Fruit fly (Drosophila melanogaster) whole organism, embryonic: ENCODE measurements around the gene CG17199.
A peak's percentile ranks its signal among the peaks of the same experiment; 100 is the strongest.

ENCODE experiments used
- Aef1 ChIP-seq: fragments of 200-800 bp; sonication (Bioruptor generic); IDR thresholded peaks from 3 replicates; pipeline ENCODE4 v1.3.6; 2022; ENCODE audit warnings: missing biosample characterization, missing genetic modification characterization
- B-H1 ChIP-seq: fragments of 200-800 bp; sonication (Bioruptor generic); IDR thresholded peaks from 3 replicates; pipeline ENCODE4 v1.3.6; 2022; ENCODE audit warnings: missing biosample characterization, missing genetic modification characterization
- BEAF-32 ChIP-seq: fragments of 200-800 bp; sonication (Bioruptor generic); optimal IDR thresholded peaks from 3 replicates; lab custom pipeline; 2017; ENCODE audit warnings: missing biosample characterization, missing genetic modification characterization, mild to moderate bottlenecking, moderate library complexity, missing genetic modification reagents
- BtbVII ChIP-seq: fragments of 200-800 bp; sonication (Bioruptor generic); optimal IDR thresholded peaks from 3 replicates; lab custom pipeline; 2017; ENCODE audit warnings: missing biosample characterization, mild to moderate bottlenecking, missing genetic modification characterization
- CG1024 ChIP-seq: fragments of 200-800 bp; sonication (Bioruptor generic); IDR thresholded peaks from 2 replicates; pipeline ENCODE4 v1.3.6; 2022; ENCODE audit warnings: missing biosample characterization, missing genetic modification characterization
- CG12219 ChIP-seq: fragments of 200-800 bp; sonication (Bioruptor generic); optimal IDR thresholded peaks from 3 replicates; lab custom pipeline; 2018; ENCODE audit warnings: missing biosample characterization, mild to moderate bottlenecking, missing genetic modification characterization
- CG12236 ChIP-seq: fragments of 200-800 bp; sonication (Bioruptor generic); optimal IDR thresholded peaks from 2 replicates; lab custom pipeline; 2016; ENCODE audit warnings: missing biosample characterization, missing genetic modification characterization
- CG12659 ChIP-seq: fragments of 200-800 bp; sonication (Bioruptor generic); optimal IDR thresholded peaks from 3 replicates; lab custom pipeline; 2017; ENCODE audit warnings: mild to moderate bottlenecking, missing biosample characterization, missing genetic modification reagents, missing genetic modification characterization
- CG13287 ChIP-seq: fragments of 200-800 bp; sonication (Bioruptor generic); IDR thresholded peaks from 2 replicates; pipeline ENCODE4 v1.3.6; 2022; ENCODE audit warnings: missing biosample characterization, missing genetic modification characterization; ENCODE audit not compliant: partially characterized antibody
- CG14014 ChIP-seq: fragments of 200-800 bp; sonication (Bioruptor generic); IDR thresholded peaks from 2 replicates; pipeline ENCODE4 v1.3.6; 2022; ENCODE audit warnings: missing biosample characterization, missing genetic modification characterization
- CG14965 ChIP-seq: fragments of 200-800 bp; sonication (Bioruptor generic); optimal IDR thresholded peaks from 2 replicates; lab custom pipeline; 2016; ENCODE audit warnings: missing biosample characterization, missing genetic modification characterization, borderline replicate concordance
- CG1603 ChIP-seq: fragments of 200-800 bp; sonication (Bioruptor generic); optimal IDR thresholded peaks from 2 replicates; lab custom pipeline; 2019; ENCODE audit warnings: missing biosample characterization, mild to moderate bottlenecking, missing genetic modification characterization, moderate library complexity
- CG18599 ChIP-seq: fragments of 200-800 bp; sonication (Bioruptor generic); optimal IDR thresholded peaks from 3 replicates; lab custom pipeline; 2017; ENCODE audit warnings: missing biosample characterization, missing genetic modification characterization, mild to moderate bottlenecking, moderate library complexity, missing genetic modification reagents
- CG2129 ChIP-seq: fragments of 200-800 bp; sonication (Bioruptor generic); IDR thresholded peaks from 2 replicates; pipeline ENCODE4 v1.3.6; 2022; ENCODE audit warnings: missing biosample characterization, missing genetic modification characterization; ENCODE audit not compliant: partially characterized antibody
- CG34422 ChIP-seq: fragments of 200-800 bp; sonication (Bioruptor generic); IDR thresholded peaks from 3 replicates; pipeline ENCODE4 v1.3.6; 2022; ENCODE audit warnings: missing biosample characterization, missing genetic modification characterization
- CG3847 ChIP-seq: fragments of 200-800 bp; sonication (Bioruptor generic); IDR thresholded peaks from 2 replicates; pipeline ENCODE4 v1.3.6; 2022; ENCODE audit warnings: missing biosample characterization, missing genetic modification characterization
- CG6813 ChIP-seq: fragments of 200-800 bp; sonication (Bioruptor generic); optimal IDR thresholded peaks from 2 replicates; lab custom pipeline; 2017; ENCODE audit warnings: missing biosample characterization, missing genetic modification characterization, mild to moderate bottlenecking, moderate library complexity, missing genetic modification reagents
- CG7786 ChIP-seq: fragments of 200-800 bp; sonication (Bioruptor generic); optimal IDR thresholded peaks from 2 replicates; lab custom pipeline; 2016; ENCODE audit warnings: missing biosample characterization, missing genetic modification characterization
- CG8281 ChIP-seq: fragments of 200-800 bp; sonication (Bioruptor generic); optimal IDR thresholded peaks from 2 replicates; lab custom pipeline; 2018; ENCODE audit warnings: missing biosample characterization, mild to moderate bottlenecking, missing genetic modification characterization, moderate library complexity
- Drgx ChIP-seq: fragments of 200-800 bp; sonication (Bioruptor generic); IDR thresholded peaks from 2 replicates; pipeline ENCODE4 v1.3.6; 2022; ENCODE audit warnings: missing biosample characterization, missing genetic modification characterization
- Fer1 ChIP-seq: fragments of 200-800 bp; sonication (Bioruptor generic); optimal IDR thresholded peaks from 2 replicates; lab custom pipeline; 2017; ENCODE audit warnings: missing biosample characterization, mild to moderate bottlenecking, missing genetic modification characterization
- Gsc ChIP-seq: fragments of 200-800 bp; sonication (Bioruptor generic); IDR thresholded peaks from 2 replicates; pipeline ENCODE4 v1.3.6; 2022; ENCODE audit warnings: missing biosample characterization, missing genetic modification characterization
- Hey ChIP-seq: fragments of 200-800 bp; sonication (Bioruptor generic); optimal IDR thresholded peaks from 3 replicates; lab custom pipeline; 2018; ENCODE audit warnings: missing biosample characterization, mild to moderate bottlenecking, missing genetic modification characterization
- HmgZ ChIP-seq: fragments of 200-800 bp; sonication (Bioruptor generic); optimal IDR thresholded peaks from 2 replicates; lab custom pipeline; 2018; ENCODE audit warnings: missing biosample characterization, mild to moderate bottlenecking, missing genetic modification characterization
- Hmr ChIP-seq: fragments of 200-800 bp; sonication (Bioruptor generic); optimal IDR thresholded peaks from 3 replicates; lab custom pipeline; 2017; ENCODE audit warnings: mild to moderate bottlenecking, missing biosample characterization, missing genetic modification reagents, missing genetic modification characterization
- Hr51 ChIP-seq, 2 experiments: fragments of 200-800 bp; sonication (Bioruptor generic); optimal IDR thresholded peaks; 2 replicates in 1 of 2; 3 replicates in 1 of 2; lab custom pipeline; 2016 to 2018; ENCODE audit warnings: missing biosample characterization in 2 of 2, missing genetic modification characterization in 2 of 2, mild to moderate bottlenecking in 1 of 2, moderate library complexity in 1 of 2
- Hr78 ChIP-seq, 2 experiments: fragments of 200-800 bp in 1 of 2; fragments of >200 bp in 1 of 2; sonication (Bioruptor generic) in 1 of 2; optimal IDR thresholded peaks; 2 replicates each; lab custom pipeline; 2017 to 2019; ENCODE audit warnings: missing biosample characterization in 2 of 2, missing genetic modification characterization in 2 of 2, mild to moderate bottlenecking in 1 of 2, moderate library complexity in 1 of 2
- Lim3 ChIP-seq: fragments of 200-800 bp; sonication (Bioruptor generic); IDR thresholded peaks from 2 replicates; pipeline ENCODE4 v1.3.6; 2022; ENCODE audit warnings: missing biosample characterization, missing genetic modification characterization
- Rfx ChIP-seq: fragments of 200-800 bp; sonication (Bioruptor generic); IDR thresholded peaks from 2 replicates; pipeline ENCODE4 v1.3.6; 2022; ENCODE audit warnings: missing biosample characterization, missing genetic modification characterization
- Side ChIP-seq: fragments of 200-800 bp; sonication (Bioruptor generic); optimal IDR thresholded peaks from 2 replicates; lab custom pipeline; 2016; ENCODE audit warnings: missing biosample characterization, missing genetic modification characterization
- Six4 ChIP-seq: fragments of 200-800 bp; sonication (Bioruptor generic); optimal IDR thresholded peaks from 2 replicates; lab custom pipeline; 2016; ENCODE audit warnings: missing biosample characterization, missing genetic modification characterization
- Vsx1 ChIP-seq: fragments of 200-800 bp; sonication (Bioruptor generic); optimal IDR thresholded peaks from 2 replicates; lab custom pipeline; 2017; ENCODE audit warnings: missing biosample characterization, mild to moderate bottlenecking, missing genetic modification characterization, missing genetic modification reagents
- al ChIP-seq: fragments of 200-800 bp; sonication (Bioruptor generic); IDR thresholded peaks from 2 replicates; pipeline ENCODE4 v1.3.6; 2022; ENCODE audit warnings: missing biosample characterization, missing genetic modification characterization
- caup ChIP-seq: fragments of 200-800 bp; sonication (Bioruptor generic); optimal IDR thresholded peaks from 3 replicates; lab custom pipeline; 2017; ENCODE audit warnings: missing biosample characterization, mild to moderate bottlenecking, missing genetic modification characterization, moderate library complexity; ENCODE audit not compliant: severe bottlenecking
- cg ChIP-seq: fragments of 200-800 bp; sonication (Bioruptor generic); optimal IDR thresholded peaks from 3 replicates; lab custom pipeline; 2019; ENCODE audit warnings: missing biosample characterization, mild to moderate bottlenecking, missing genetic modification characterization, moderate library complexity
- dysf ChIP-seq: fragments of 200-800 bp; sonication (Bioruptor generic); IDR thresholded peaks from 3 replicates; pipeline ENCODE4 v1.3.6; 2022; ENCODE audit warnings: missing biosample characterization, missing genetic modification characterization
- gsb ChIP-seq: fragments of 200-800 bp; sonication (Bioruptor generic); IDR thresholded peaks from 2 replicates; pipeline ENCODE4 v1.3.6; 2022; ENCODE audit warnings: missing biosample characterization, missing genetic modification characterization
- gsb-n ChIP-seq: fragments of 200-800 bp; sonication (Bioruptor generic); optimal IDR thresholded peaks from 3 replicates; lab custom pipeline; 2018; ENCODE audit warnings: missing biosample characterization, mild to moderate bottlenecking, missing genetic modification characterization
- hbn ChIP-seq: fragments of 200-800 bp; sonication (Bioruptor generic); IDR thresholded peaks from 2 replicates; pipeline ENCODE4 v1.3.6; 2022; ENCODE audit warnings: missing biosample characterization, missing genetic modification characterization; ENCODE audit not compliant: partially characterized antibody
- insv ChIP-seq, 2 experiments: fragments of 200-800 bp; sonication (Bioruptor generic); optimal IDR thresholded peaks; 3 replicates each; lab custom pipeline; 2016 to 2018; ENCODE audit warnings: missing biosample characterization in 2 of 2, missing genetic modification characterization in 2 of 2
- jumu ChIP-seq: fragments of 200-800 bp; sonication (Bioruptor generic); optimal IDR thresholded peaks from 3 replicates; lab custom pipeline; 2016; ENCODE audit warnings: missing biosample characterization, missing genetic modification characterization
- ken ChIP-seq: fragments of 200-800 bp; sonication (Bioruptor generic); IDR thresholded peaks from 3 replicates; pipeline ENCODE4 v1.3.6; 2022; ENCODE audit warnings: missing biosample characterization, missing genetic modification characterization
- psq ChIP-seq: fragments of 200-800 bp; sonication (Bioruptor generic); optimal IDR thresholded peaks from 2 replicates; lab custom pipeline; 2017; ENCODE audit warnings: missing biosample characterization, missing genetic modification characterization
- slbo ChIP-seq: fragments of 200-800 bp; sonication (Bioruptor generic); IDR thresholded peaks from 2 replicates; pipeline ENCODE4 v1.3.6; 2022; ENCODE audit warnings: missing biosample characterization, missing genetic modification characterization
- stwl ChIP-seq: fragments of 200-800 bp; sonication (Bioruptor generic); optimal IDR thresholded peaks from 3 replicates; lab custom pipeline; 2018; ENCODE audit warnings: missing biosample characterization, mild to moderate bottlenecking, missing genetic modification characterization, moderate library complexity
- wdn ChIP-seq: fragments of 200-800 bp; sonication (Bioruptor generic); IDR thresholded peaks from 2 replicates; pipeline ENCODE4 v1.3.6; 2022; ENCODE audit warnings: missing biosample characterization, missing genetic modification characterization
- wor ChIP-seq: fragments of 200-800 bp; sonication (Bioruptor generic); IDR thresholded peaks from 2 replicates; pipeline ENCODE4 v1.3.6; 2022; ENCODE audit warnings: missing biosample characterization, missing genetic modification characterization
- yki ChIP-seq: fragments of >200 bp; optimal IDR thresholded peaks from 3 replicates; lab custom pipeline; 2018
- z ChIP-seq: fragments of 200-800 bp; sonication (Bioruptor generic); IDR thresholded peaks from 3 replicates; pipeline ENCODE4 v1.3.6; 2022; ENCODE audit warnings: missing biosample characterization, missing genetic modification characterization

The CG17199 gene

dm6 chr3R:20257180-20257936 is 47.8 kb upstream of the CG17199 start (continued):
- peak; percentile 91 for TF ChIP-seq cg
- TF ChIP-seq Side: peak; percentile 34
- TF ChIP-seq wdn (GFP tag; lab: Robert Waterston, UW): no peak
- no peak for TF ChIP-seq CG14014 (GFP tag; lab: Robert Waterston, UW)
- TF ChIP-seq CG14965 (GFP tag; lab: Kevin White, UChicago): no peak
- TF ChIP-seq CG3847 (GFP tag; lab: Robert Waterston, UW): peak; percentile 25; the same call in 1 of the 2 replicates
- TF ChIP-seq CG18599 (GFP tag; lab: Kevin White, UChicago): peak; percentile 61
- no peak for TF ChIP-seq CG6813 (GFP tag; lab: Kevin White, UChicago)
- TF ChIP-seq CG7786 (GFP tag; lab: Kevin White, UChicago): no peak
- no peak for TF ChIP-seq CG1603 (tag; lab: Kevin White, UChicago)
- peak; percentile 53 for TF ChIP-seq caup (GFP tag; lab: Kevin White, UChicago)
- no peak for TF ChIP-seq CG8281 (tag; lab: Kevin White, UChicago)
- no peak for TF ChIP-seq insv (GFP tag; optimal IDR thresholded peaks at IDR 0.05; lab: Kevin White, UChicago)
- no peak for TF ChIP-seq Vsx1
- TF ChIP-seq CG2129 (GFP tag; lab: Robert Waterston, UW): no peak
- TF ChIP-seq al (GFP tag; lab: Robert Waterston, UW): 0 out of 2 replicates have a peak, but pooled peaks have one; percentile 8
- no peak for TF ChIP-seq hbn (GFP tag; lab: Robert Waterston, UW)
- TF ChIP-seq gsb-n (tag; lab: Kevin White, UChicago): peak; percentile 3
- TF ChIP-seq Six4 (GFP tag; lab: Kevin White, UChicago): no peak
- TF ChIP-seq Hr51 (GFP tag; optimal IDR thresholded peaks at IDR 0.05; lab: Kevin White, UChicago): no peak
- no peak for TF ChIP-seq Hey (tag; lab: Kevin White, UChicago)
- peak; percentile 22 for TF ChIP-seq psq (GFP tag; lab: Kevin White, UChicago)
- peak in 1 of 2 experiments; percentile 4 for TF ChIP-seq Hr78 (GFP tag; optimal IDR thresholded peaks at IDR 0.05; lab: Kevin White, UChicago)
- no peak for TF ChIP-seq stwl
- no peak for TF ChIP-seq HmgZ (tag; lab: Kevin White, UChicago)
- peak; percentile 24 for TF ChIP-seq Hmr
- TF ChIP-seq CG12236 (GFP tag; lab: Kevin White, UChicago): no peak
- no peak for TF ChIP-seq BEAF-32 (GFP tag; lab: Kevin White, UChicago)
- TF ChIP-seq wor (GFP tag; lab: Robert Waterston, UW): no peak
- TF ChIP-seq dysf (GFP tag; lab: Robert Waterston, UW): peak; percentile 41; the same call in 1 of the 3 replicates
- no peak for TF ChIP-seq CG12659 (GFP tag; lab: Kevin White, UChicago)
- TF ChIP-seq ken (GFP tag; lab: Robert Waterston, UW): no peak
- no peak for TF ChIP-seq z (GFP tag; lab: Robert Waterston, UW)
- TF ChIP-seq yki (lab: Kevin White, UChicago): no peak
- TF ChIP-seq Aef1: peak; percentile 49; the same call in 2 of the 3 replicates
- no peak for TF ChIP-seq jumu (GFP tag; lab: Kevin White, UChicago)
- TF ChIP-seq Drgx (GFP tag; lab: Robert Waterston, UW): peak; percentile 63
- 0 out of 2 replicates have a peak, but pooled peaks have one; percentile 12 for TF ChIP-seq slbo (GFP tag; lab: Robert Waterston, UW)
- TF ChIP-seq CG1024 (GFP tag; lab: Robert Waterston, UW): no peak
- TF ChIP-seq BtbVII (GFP tag; lab: Kevin White, UChicago): peak; percentile 15
- peak; percentile 30 for TF ChIP-seq CG13287 (GFP tag; lab: Robert Waterston, UW)
- peak; percentile 40; the same call in 1 of the 3 replicates for TF ChIP-seq CG34422 (GFP tag; lab: Robert Waterston, UW)
- TF ChIP-seq B-H1 (GFP tag; lab: Robert Waterston, UW): no peak
- no peak for TF ChIP-seq gsb (GFP tag; lab: Robert Waterston, UW)
- no peak for TF ChIP-seq Fer1 (GFP tag; lab: Kevin White, UChicago)
- no peak for TF ChIP-seq Lim3 (GFP tag; lab: Robert Waterston, UW)
- TF ChIP-seq Rfx (GFP tag; lab: Robert Waterston, UW): peak; percentile 23
- TF ChIP-seq Gsc (GFP tag; lab: Robert Waterston, UW): no peak
- TF ChIP-seq CG12219 (GFP tag; lab: Kevin White, UChicago): peak; percentile 0
